Fruit fly (Drosophila melanogaster) S2 (cell line): ENCODE data around the gene CG5910.

Experiments
- CG8478 ChIP-seq: fragments of >200 bp; optimal IDR thresholded peaks from 2 replicates; lab custom pipeline; 2018
- CTCF ChIP-seq, 2 experiments: fragments of >200 bp; optimal IDR thresholded peaks; 2 replicates each; lab custom pipeline; 2018

DNA sequence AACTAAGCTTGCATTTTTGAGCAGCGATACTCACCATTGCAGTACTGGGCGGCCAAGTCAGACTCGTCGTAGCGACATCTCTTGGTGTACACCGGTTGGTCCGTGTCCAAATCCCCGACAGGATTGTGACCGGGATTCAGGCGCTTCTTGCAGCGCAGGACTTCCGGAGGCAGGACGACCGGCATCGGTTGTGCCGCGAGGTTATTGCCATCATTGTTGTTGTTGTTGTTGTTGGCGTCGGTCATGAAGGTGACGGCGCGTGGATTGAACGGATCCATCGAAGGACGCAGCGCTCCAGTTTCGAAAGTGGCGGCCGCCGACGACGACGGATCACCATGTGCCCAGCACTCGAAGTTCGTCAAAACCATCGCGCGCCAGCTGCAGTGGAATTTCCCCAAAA is 30.4 kb downstream of the CG5910 start:
- no peak for TF ChIP-seq CG8478 (lab: Kevin White, UChicago)
- no peak for TF ChIP-seq CTCF (optimal IDR thresholded peaks at IDR 0.05; lab: Kevin White, UChicago)
